Fruit fly (Drosophila melanogaster): ENCODE data around the gene CG42590.

DNA sequence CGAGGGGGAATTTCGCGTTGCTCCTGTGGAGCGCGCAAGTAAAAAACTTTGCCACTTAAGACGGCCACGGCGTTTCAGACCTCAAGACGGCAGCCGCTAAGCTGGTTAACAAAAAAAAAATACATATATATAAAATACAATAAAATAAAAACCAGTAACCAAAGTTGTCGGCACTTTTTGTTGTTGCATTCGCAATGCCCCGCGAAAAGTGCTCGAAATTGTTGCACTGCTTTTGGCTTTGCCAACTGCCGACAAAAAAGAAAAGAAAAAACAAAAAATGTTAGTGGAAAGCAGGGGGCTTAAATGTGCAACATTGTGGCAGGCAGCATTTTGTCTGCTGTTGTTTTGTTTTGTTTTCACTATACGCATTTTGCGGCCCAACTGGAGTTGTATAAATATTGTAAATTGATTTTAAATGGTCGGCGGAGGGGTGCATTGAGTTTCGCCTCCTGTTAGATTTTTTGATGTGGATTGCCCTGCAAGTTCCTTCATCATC, 24.2 kb downstream of the CG42590 start:
- no peak for TF ChIP-seq CG8478 (optimal IDR thresholded peaks at IDR 0.05)
- no peak for TF ChIP-seq CTCF (optimal IDR thresholded peaks at IDR 0.05)

Data from S2 (cell line).